Fruit fly (Drosophila melanogaster) whole organism, embryonic: ENCODE measurements around the gene mRRF1.
A peak's percentile ranks its signal among the peaks of the same experiment; 100 is the strongest.

Source experiments
- Ada2b ChIP-seq: fragments of 200-800 bp; sonication (Bioruptor generic); IDR thresholded peaks from 2 replicates; pipeline ENCODE4 v1.3.6; 2022; ENCODE audit warnings: missing biosample characterization, missing genetic modification characterization
- Atf3 ChIP-seq: fragments of 200-800 bp; sonication (Bioruptor generic); optimal IDR thresholded peaks from 3 replicates; lab custom pipeline; 2016; ENCODE audit warnings: missing biosample characterization, missing genetic modification characterization
- Atf6 ChIP-seq: fragments of 200-800 bp; sonication (Bioruptor generic); IDR thresholded peaks from 2 replicates; pipeline ENCODE4 v1.3.6; 2022; ENCODE audit warnings: missing biosample characterization, missing genetic modification characterization
- B-H2 ChIP-seq: fragments of 200-800 bp; sonication (Bioruptor generic); optimal IDR thresholded peaks from 2 replicates; lab custom pipeline; 2018; ENCODE audit warnings: missing biosample characterization, mild to moderate bottlenecking, missing genetic modification characterization
- CG10565 ChIP-seq: fragments of 200-800 bp; sonication (Bioruptor generic); optimal IDR thresholded peaks from 3 replicates; lab custom pipeline; 2016; ENCODE audit warnings: missing biosample characterization, mild to moderate bottlenecking, missing genetic modification characterization
- CG11723 ChIP-seq: fragments of 200-800 bp; sonication (Bioruptor generic); optimal IDR thresholded peaks from 2 replicates; lab custom pipeline; 2017; ENCODE audit warnings: missing biosample characterization, mild to moderate bottlenecking, missing genetic modification characterization
- CG12299 ChIP-seq: fragments of 200-800 bp; sonication (Bioruptor generic); optimal IDR thresholded peaks from 2 replicates; lab custom pipeline; 2018; ENCODE audit warnings: missing biosample characterization, mild to moderate bottlenecking, missing genetic modification characterization
- CG12391 ChIP-seq: fragments of 200-800 bp; sonication (Bioruptor generic); optimal IDR thresholded peaks from 3 replicates; lab custom pipeline; 2018; ENCODE audit warnings: missing biosample characterization, mild to moderate bottlenecking, missing genetic modification characterization, moderate library complexity
- CG15269 ChIP-seq: fragments of 200-800 bp; sonication (Bioruptor generic); optimal IDR thresholded peaks from 2 replicates; lab custom pipeline; 2018; ENCODE audit warnings: missing biosample characterization, mild to moderate bottlenecking, missing genetic modification characterization, moderate library complexity
- CG15514 ChIP-seq: fragments of 200-800 bp; sonication (Bioruptor generic); optimal IDR thresholded peaks from 3 replicates; lab custom pipeline; 2017; ENCODE audit warnings: missing biosample characterization, missing genetic modification characterization, mild to moderate bottlenecking, moderate library complexity, missing genetic modification reagents
- CG18599 ChIP-seq: fragments of 200-800 bp; sonication (Bioruptor generic); optimal IDR thresholded peaks from 3 replicates; lab custom pipeline; 2017; ENCODE audit warnings: missing biosample characterization, missing genetic modification characterization, mild to moderate bottlenecking, moderate library complexity, missing genetic modification reagents
- CG18764 ChIP-seq: fragments of 200-800 bp; sonication (Bioruptor generic); optimal IDR thresholded peaks from 3 replicates; lab custom pipeline; 2016; ENCODE audit warnings: missing biosample characterization, missing genetic modification characterization
- CG2202 ChIP-seq: fragments of 200-800 bp; sonication (Bioruptor generic); optimal IDR thresholded peaks from 2 replicates; lab custom pipeline; 2018; ENCODE audit warnings: missing biosample characterization, mild to moderate bottlenecking, missing genetic modification characterization
- CG31441 ChIP-seq: fragments of 200-800 bp; sonication (Bioruptor generic); IDR thresholded peaks from 2 replicates; pipeline ENCODE4 v1.3.6; 2022; ENCODE audit warnings: missing biosample characterization, missing genetic modification characterization
- CG32767 ChIP-seq: fragments of 200-800 bp; sonication (Bioruptor generic); IDR thresholded peaks from 2 replicates; pipeline ENCODE4 v1.3.6; 2022; ENCODE audit warnings: missing biosample characterization, missing genetic modification characterization
- CG34376 ChIP-seq: fragments of 200-800 bp; sonication (Bioruptor generic); optimal IDR thresholded peaks from 2 replicates; lab custom pipeline; 2018; ENCODE audit warnings: missing biosample characterization, mild to moderate bottlenecking, missing genetic modification characterization
- CG3995 ChIP-seq: fragments of 200-800 bp; sonication (Bioruptor generic); optimal IDR thresholded peaks from 3 replicates; lab custom pipeline; 2016; ENCODE audit warnings: missing biosample characterization, missing genetic modification characterization
- CG5180 ChIP-seq: fragments of 200-800 bp; sonication (Bioruptor generic); optimal IDR thresholded peaks from 3 replicates; lab custom pipeline; 2017; ENCODE audit warnings: missing biosample characterization, missing genetic modification characterization, mild to moderate bottlenecking, moderate library complexity, missing genetic modification reagents
- CG7271 ChIP-seq: fragments of 200-800 bp; sonication (Bioruptor generic); optimal IDR thresholded peaks from 2 replicates; lab custom pipeline; 2018; ENCODE audit warnings: missing biosample characterization, mild to moderate bottlenecking, missing genetic modification characterization, moderate library complexity
- CG8290 ChIP-seq, 3 experiments: fragments of 200-800 bp; sonication (Bioruptor generic); optimal IDR thresholded peaks; 2 replicates each; lab custom pipeline; 2016 to 2019; ENCODE audit warnings: missing biosample characterization in 3 of 3, missing genetic modification characterization in 3 of 3, mild to moderate bottlenecking in 2 of 3, moderate library complexity in 1 of 3
- CG8359 ChIP-seq: fragments of 200-800 bp; sonication (Bioruptor generic); optimal IDR thresholded peaks from 2 replicates; lab custom pipeline; 2017; ENCODE audit warnings: missing biosample characterization, mild to moderate bottlenecking, missing genetic modification characterization, borderline replicate concordance
- CTCF ChIP-seq: fragments of 200-800 bp; sonication (Bioruptor generic); optimal IDR thresholded peaks from 2 replicates; lab custom pipeline; 2017; ENCODE audit warnings: missing biosample characterization, mild to moderate bottlenecking, missing genetic modification characterization, moderate library complexity
- Deaf1 ChIP-seq: fragments of 200-800 bp; optimal IDR thresholded peaks from 3 replicates; lab custom pipeline; 2019; ENCODE audit warnings: missing biosample characterization, mild to moderate bottlenecking, missing genetic modification characterization, moderate library complexity
- Dip3 ChIP-seq: fragments of 200-800 bp; sonication (Bioruptor generic); optimal IDR thresholded peaks from 3 replicates; lab custom pipeline; 2016; ENCODE audit warnings: missing biosample characterization, missing genetic modification characterization
- ERR ChIP-seq: fragments of 200-800 bp; sonication (Bioruptor generic); optimal IDR thresholded peaks from 2 replicates; lab custom pipeline; 2016; ENCODE audit warnings: missing biosample characterization, missing genetic modification characterization
- Eip74EF ChIP-seq, 2 experiments: fragments of 200-800 bp in 1 of 2; fragments of >200 bp in 1 of 2; sonication (Bioruptor generic) in 1 of 2; optimal IDR thresholded peaks; 2 replicates each; lab custom pipeline; 2017 to 2019; ENCODE audit warnings: missing biosample characterization in 2 of 2, missing genetic modification characterization in 2 of 2, mild to moderate bottlenecking in 1 of 2, moderate library complexity in 1 of 2
- Ets65A ChIP-seq: fragments of 200-800 bp; sonication (Bioruptor generic); peaks from one replicate; lab custom pipeline; 2016; ENCODE audit warnings: missing biosample characterization, missing genetic modification characterization
- HHEX ChIP-seq: fragments of 200-800 bp; sonication (Bioruptor generic); optimal IDR thresholded peaks from 3 replicates; lab custom pipeline; 2017; ENCODE audit warnings: missing biosample characterization, mild to moderate bottlenecking, missing genetic modification characterization, missing genetic modification reagents
- HLHmδ ChIP-seq: fragments of 200-800 bp; sonication (Bioruptor generic); optimal IDR thresholded peaks from 2 replicates; lab custom pipeline; 2018; ENCODE audit warnings: missing biosample characterization, mild to moderate bottlenecking, missing genetic modification characterization, moderate library complexity
- Hr3 ChIP-seq: fragments of 200-800 bp; sonication (Bioruptor generic); optimal IDR thresholded peaks from 3 replicates; lab custom pipeline; 2016; ENCODE audit warnings: missing biosample characterization, missing genetic modification characterization
- Med ChIP-seq: fragments of 200-800 bp; sonication (Bioruptor generic); peaks from one replicate; lab custom pipeline; 2016; ENCODE audit warnings: missing biosample characterization, missing genetic modification characterization, mild to moderate bottlenecking, inconsistent platforms, moderate library complexity
- NFAT ChIP-seq: fragments of 200-800 bp; sonication (Bioruptor generic); IDR thresholded peaks from 2 replicates; pipeline ENCODE4 v1.3.6; 2022; ENCODE audit warnings: missing biosample characterization, missing genetic modification characterization
- Scr ChIP-seq: fragments of 200-800 bp; sonication (Bioruptor generic); IDR thresholded peaks from 2 replicates; pipeline ENCODE4 v1.3.6; 2022; ENCODE audit warnings: missing biosample characterization, missing genetic modification characterization; ENCODE audit not compliant: partially characterized antibody
- Trl ChIP-seq, 3 experiments: fragments of >200 bp in 2 of 3; fragments of 200-800 bp in 1 of 3; sonication (Bioruptor generic) in 1 of 3; optimal IDR thresholded peaks; 2 replicates in 1 of 3; 3 replicates in 2 of 3; lab custom pipeline; 2016 to 2017; ENCODE audit warnings: missing biosample characterization in 1 of 3, missing genetic modification characterization in 1 of 3
- aop ChIP-seq: fragments of 200-800 bp; sonication (Bioruptor generic); IDR thresholded peaks from 2 replicates; pipeline ENCODE4 v1.3.6; 2022; ENCODE audit warnings: missing biosample characterization, missing genetic modification characterization
- cg ChIP-seq: fragments of 200-800 bp; sonication (Bioruptor generic); optimal IDR thresholded peaks from 3 replicates; lab custom pipeline; 2019; ENCODE audit warnings: missing biosample characterization, mild to moderate bottlenecking, missing genetic modification characterization, moderate library complexity
- chinmo ChIP-seq: fragments of 200-800 bp; sonication (Bioruptor generic); IDR thresholded peaks from 4 replicates; pipeline ENCODE4 v1.3.6; 2022; ENCODE audit warnings: missing biosample characterization, missing genetic modification characterization; ENCODE audit not compliant: partially characterized antibody
- croc ChIP-seq: fragments of 200-800 bp; sonication (Bioruptor generic); conservative IDR thresholded peaks from 3 replicates; pipeline ENCODE4 v1.3.6; 2022; ENCODE audit warnings: missing biosample characterization, missing genetic modification characterization
- disco-r ChIP-seq: fragments of 200-800 bp; sonication (Bioruptor generic); optimal IDR thresholded peaks from 2 replicates; lab custom pipeline; 2016; ENCODE audit warnings: missing biosample characterization, missing genetic modification characterization
- dmrt11E ChIP-seq: fragments of 200-800 bp; sonication (Bioruptor generic); optimal IDR thresholded peaks from 3 replicates; lab custom pipeline; 2018; ENCODE audit warnings: missing biosample characterization, mild to moderate bottlenecking, missing genetic modification characterization, moderate library complexity
- gce ChIP-seq: fragments of 200-800 bp; sonication (Bioruptor generic); IDR thresholded peaks from 3 replicates; pipeline ENCODE4 v1.3.6; 2022; ENCODE audit warnings: missing biosample characterization, missing genetic modification characterization
- h ChIP-seq: fragments of >200 bp; optimal IDR thresholded peaks from 2 replicates; lab custom pipeline; 2017
- inv ChIP-seq: fragments of 200-800 bp; sonication (Bioruptor generic); IDR thresholded peaks from 2 replicates; pipeline ENCODE4 v1.3.6; 2022; ENCODE audit warnings: missing biosample characterization, missing genetic modification characterization; ENCODE audit not compliant: partially characterized antibody
- klu ChIP-seq: fragments of 200-800 bp; sonication (Bioruptor generic); IDR thresholded peaks from 2 replicates; pipeline ENCODE4 v1.3.6; 2022; ENCODE audit warnings: missing biosample characterization, missing genetic modification characterization
- sc ChIP-seq, 3 experiments: fragments of >200 bp in 2 of 3; fragments of 200-800 bp in 1 of 3; sonication (Bioruptor generic) in 1 of 3; optimal IDR thresholded peaks; 2 replicates in 2 of 3; 3 replicates in 1 of 3; lab custom pipeline; 2017; ENCODE audit warnings: mild to moderate bottlenecking in 1 of 3, missing biosample characterization in 1 of 3, missing genetic modification characterization in 1 of 3, missing genetic modification reagents in 1 of 3
- stwl ChIP-seq: fragments of 200-800 bp; sonication (Bioruptor generic); optimal IDR thresholded peaks from 3 replicates; lab custom pipeline; 2018; ENCODE audit warnings: missing biosample characterization, mild to moderate bottlenecking, missing genetic modification characterization, moderate library complexity

The mRRF1 gene

DNA sequence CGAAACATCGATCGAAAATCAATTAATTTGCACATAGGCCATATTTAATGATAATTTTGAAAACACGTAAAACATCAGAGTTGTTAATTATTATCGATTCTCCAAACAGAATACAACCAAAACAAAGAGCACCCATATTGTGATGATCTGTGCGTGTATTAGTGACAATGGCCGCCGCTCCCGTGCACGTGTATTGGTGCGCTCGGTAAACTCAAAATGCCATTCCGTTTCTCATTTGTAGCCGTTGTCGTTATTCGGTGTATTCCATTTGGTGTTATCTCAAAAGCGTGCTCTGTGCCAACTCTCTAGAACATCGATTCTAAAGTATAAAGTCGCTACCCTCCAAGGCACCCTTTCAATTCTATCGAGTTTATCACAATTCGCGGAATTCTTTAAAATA lies 23.3 kb upstream of the mRRF1 start:
- TF ChIP-seq Deaf1 (tag; lab: Kevin White, UChicago) (peak; percentile 46), CG8290 (GFP tag; optimal IDR thresholded peaks at IDR 0.05; lab: Kevin White, UChicago) (no peak), CG8290 (tag; optimal IDR thresholded peaks at IDR 0.05; lab: Kevin White, UChicago) (peak in 1 of 2 experiments; percentile 14), sc (optimal IDR thresholded peaks at IDR 0.05; lab: Kevin White, UChicago) (no peak), sc (GFP tag; optimal IDR thresholded peaks at IDR 0.05; lab: Kevin White, UChicago) (no peak), Hr3 (no peak), CG3995 (GFP tag; lab: Kevin White, UChicago) (peak; percentile 15), Atf6 (GFP tag; lab: Robert Waterston, UW) (0 out of 2 replicates have a peak, but pooled peaks have one; percentile 16), chinmo (GFP tag; lab: Robert Waterston, UW) (0 out of 4 replicates have a peak, but pooled peaks have one; percentile 45), h (lab: Kevin White, UChicago) (no peak), cg (GFP tag; lab: Kevin White, UChicago) (peak; percentile 62), CG15269 (peak; percentile 62), CG8359 (GFP tag; lab: Kevin White, UChicago) (no peak), Dip3 (GFP tag; lab: Kevin White, UChicago) (no peak), Med (GFP tag; lab: Kevin White, UChicago) (peak; percentile 53), NFAT (GFP tag; lab: Robert Waterston, UW) (no peak), Trl (optimal IDR thresholded peaks at IDR 0.05; lab: Kevin White, UChicago) (peak; percentile 16 to 18), Trl (GFP tag; optimal IDR thresholded peaks at IDR 0.05; lab: Kevin White, UChicago) (no peak), aop (GFP tag; lab: Robert Waterston, UW) (0 out of 2 replicates have a peak, but pooled peaks have one; percentile 10), CG32767 (GFP tag; lab: Robert Waterston, UW) (no peak)

dm6 chr3L:9343963-9344362 lies 20.2 kb upstream of the mRRF1 start:
- no peak for TF ChIP-seq Scr
- no peak for TF ChIP-seq gce (GFP tag; lab: Robert Waterston, UW)
- TF ChIP-seq CG31441 (GFP tag; lab: Robert Waterston, UW) = no peak
- no peak for TF ChIP-seq CG2202 (tag; lab: Kevin White, UChicago)
- TF ChIP-seq Ada2b (GFP tag; lab: Robert Waterston, UW) = no peak
- TF ChIP-seq CTCF (GFP tag; lab: Kevin White, UChicago) = no peak
- TF ChIP-seq Ets65A (GFP tag; lab: Kevin White, UChicago) = no peak
- TF ChIP-seq CG18599 = no peak
- TF ChIP-seq CG7271 = no peak
- no peak for TF ChIP-seq disco-r
- no peak for TF ChIP-seq CG10565 (GFP tag; lab: Kevin White, UChicago)
- TF ChIP-seq HLHmδ (GFP tag; lab: Kevin White, UChicago) = no peak
- no peak for TF ChIP-seq dmrt11E (tag; lab: Kevin White, UChicago)
- TF ChIP-seq CG5180 (GFP tag; lab: Kevin White, UChicago) = no peak

- TF ChIP-seq stwl (tag; lab: Kevin White, UChicago) = peak; percentile 55
- no peak for TF ChIP-seq CG31441 (GFP tag; lab: Robert Waterston, UW)
Measured at dm6 chr3L:9345157-9345556, 19.0 kb upstream of the mRRF1 start.

- TF ChIP-seq ERR (no peak), HHEX (GFP tag; lab: Kevin White, UChicago) (no peak), CG15514 (GFP tag; lab: Kevin White, UChicago) (peak; percentile 25), Atf3 (GFP tag; lab: Kevin White, UChicago) (no peak), inv (GFP tag; lab: Robert Waterston, UW) (no peak), CG18764 (GFP tag; lab: Kevin White, UChicago) (no peak), Deaf1 (tag; lab: Kevin White, UChicago) (peak; percentile 91), CG34376 (GFP tag; lab: Kevin White, UChicago) (peak; percentile 83), CG12299 (tag; lab: Kevin White, UChicago) (peak; percentile 18), CG15269 (peak; percentile 36), CG11723 (no peak), Eip74EF (GFP tag; optimal IDR thresholded peaks at IDR 0.05; lab: Kevin White, UChicago) (peak in 1 of 2 experiments; percentile 58), croc (GFP tag; lab: Robert Waterston, UW) (no peak), klu (GFP tag; lab: Robert Waterston, UW) (no peak), B-H2 (GFP tag; lab: Kevin White, UChicago) (peak; percentile 64), CG12391 (no peak)
Measured at dm6 chr3L:9349314-9349733, 14.8 kb upstream of the mRRF1 start, which contains the start of gene PGRP-LF. TSS of gene PGRP-LF (plus strand) at chr3L:9349609.
